Worm (Caenorhabditis elegans): ENCODE data around the gene nhr-141.

nhr-141 gene

ce11 chrV:7460898-7461297 lies 16.4 kb downstream of the nhr-141 start, which contains the start of gene srh-92:
Gene srh-92, minus strand, starts transcription at chrV:7460998.
- TF ChIP-seq ceh-83 (GFP tag; optimal IDR thresholded peaks at IDR 0.05) (no peak), mab-5 (tag; optimal IDR thresholded peaks at IDR 0.05) (no peak), bed-3 (GFP tag; optimal IDR thresholded peaks at IDR 0.05) (no peak), elt-1 (tag; optimal IDR thresholded peaks at IDR 0.05; ENCODE audit: borderline replicate concordance, insufficient read depth) (no peak), blmp-1 (tag; optimal IDR thresholded peaks at IDR 0.05) (no peak), unc-39 (tag; optimal IDR thresholded peaks at IDR 0.05) (no peak), ztf-11 (tag; optimal IDR thresholded peaks at IDR 0.05) (no peak), ceh-43 (GFP tag; optimal IDR thresholded peaks at IDR 0.05) (no peak), zip-8 (tag; optimal IDR thresholded peaks at IDR 0.05) (no peak), lsy-2 (tag; optimal IDR thresholded peaks at IDR 0.05) (no peak), ham-2 (GFP tag; optimal IDR thresholded peaks at IDR 0.05) (no peak), sem-2 (GFP tag; optimal IDR thresholded peaks at IDR 0.05) (no peak)

ce11 chrV:7464696-7465095 lies 20.2 kb downstream of the nhr-141 start, which contains the start of gene srh-89:
Gene srh-89, minus strand, starts transcription at chrV:7464796.
- TF ChIP-seq nhr-2 (tag; optimal IDR thresholded peaks at IDR 0.05) (no peak), ham-2 (GFP tag; optimal IDR thresholded peaks at IDR 0.05) (no peak), ceh-43 (GFP tag; optimal IDR thresholded peaks at IDR 0.05) (no peak), zip-8 (tag; optimal IDR thresholded peaks at IDR 0.05) (no peak), elt-1 (tag; optimal IDR thresholded peaks at IDR 0.05; ENCODE audit: borderline replicate concordance, insufficient read depth) (no peak), nhr-12 (tag; optimal IDR thresholded peaks at IDR 0.05) (no peak)

ce11 chrV:7465509-7465908 lies 21.0 kb downstream of the nhr-141 start, which contains the start of gene F25E5.1:
Gene F25E5.1, plus strand, starts transcription at chrV:7465884.
- TF ChIP-seq bed-3 (GFP tag; optimal IDR thresholded peaks at IDR 0.05) (no peak), cnd-1 (tag; optimal IDR thresholded peaks at IDR 0.05) (no peak), unc-120 (tag; optimal IDR thresholded peaks at IDR 0.05; ENCODE audit: poor library complexity, severe bottlenecking) (peak; percentile 98), mab-5 (tag; optimal IDR thresholded peaks at IDR 0.05) (no peak), lin-13 (tag; optimal IDR thresholded peaks at IDR 0.05) (peak; percentile 54), ceh-83 (GFP tag; optimal IDR thresholded peaks at IDR 0.05) (no peak), hlh-1 (tag; optimal IDR thresholded peaks at IDR 0.05) (no peak), unc-62 (GFP tag; optimal IDR thresholded peaks at IDR 0.05) (no peak), sem-2 (GFP tag; optimal IDR thresholded peaks at IDR 0.05) (no peak), tbx-8 (GFP tag; optimal IDR thresholded peaks at IDR 0.05) (no peak), sptf-1 (tag; optimal IDR thresholded peaks at IDR 0.05) (peak; percentile 45), nhr-237 (tag; optimal IDR thresholded peaks at IDR 0.05) (peak; percentile 31), zip-8 (tag; optimal IDR thresholded peaks at IDR 0.05) (no peak), mep-1 (tag; optimal IDR thresholded peaks at IDR 0.05) (peak; percentile 59), blmp-1 (tag; optimal IDR thresholded peaks at IDR 0.05) (no peak), ztf-11 (tag; optimal IDR thresholded peaks at IDR 0.05) (no peak), pha-4 (tag; optimal IDR thresholded peaks at IDR 0.05) (peak; percentile 44), nhr-28 (tag; optimal IDR thresholded peaks at IDR 0.05) (no peak), lsy-2 (tag; optimal IDR thresholded peaks at IDR 0.05) (peak; percentile 58), ceh-39 (tag; optimal IDR thresholded peaks at IDR 0.05) (no peak), ham-2 (GFP tag; optimal IDR thresholded peaks at IDR 0.05) (no peak), mls-2 (tag; optimal IDR thresholded peaks at IDR 0.05) (no peak), flh-1 (GFP tag; optimal IDR thresholded peaks at IDR 0.05) (no peak), ceh-43 (GFP tag; optimal IDR thresholded peaks at IDR 0.05) (no peak), elt-3 (tag; optimal IDR thresholded peaks at IDR 0.05) (no peak), M03D4.4 (tag; optimal IDR thresholded peaks at IDR 0.05) (peak; percentile 37), lin-32 (GFP tag; optimal IDR thresholded peaks at IDR 0.05) (no peak), nhr-76 (tag; optimal IDR thresholded peaks at IDR 0.05) (no peak)

- TF ChIP-seq hlh-1 (tag; optimal IDR thresholded peaks at IDR 0.05) = no peak
- TF ChIP-seq lsy-2 (tag; optimal IDR thresholded peaks at IDR 0.05) = no peak
- TF ChIP-seq ces-1 (GFP tag; optimal IDR thresholded peaks at IDR 0.05) = no peak
- TF ChIP-seq sptf-1 (tag; optimal IDR thresholded peaks at IDR 0.05) = no peak
- TF ChIP-seq flh-1 (GFP tag; optimal IDR thresholded peaks at IDR 0.05) = no peak
These were observed 28.4 kb downstream of the nhr-141 start, which contains the start of gene str-28 for ce11 chrV:7472815-7473214. Gene str-28, minus strand, starts transcription at chrV:7472915.
